Worm (Caenorhabditis elegans): ENCODE measurements around the gene gcy-21.

DNA sequence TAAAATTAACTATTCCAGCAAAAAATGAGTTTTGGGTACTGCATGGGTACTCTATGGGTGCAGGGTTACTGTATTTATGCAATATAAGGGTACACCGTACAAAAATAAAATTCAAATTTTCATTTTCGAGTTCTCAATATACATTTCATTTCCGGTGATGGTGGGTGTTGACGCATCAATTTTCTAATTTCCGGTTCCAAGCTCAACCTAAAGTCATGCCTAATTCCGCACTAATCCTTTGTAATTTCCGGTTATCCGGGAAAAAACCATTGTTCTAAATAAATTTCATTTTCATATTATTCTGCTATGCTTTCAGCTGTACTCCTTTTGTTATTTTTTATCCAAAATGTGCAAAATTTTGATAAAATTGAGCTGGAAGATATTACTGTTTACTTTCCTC, at the start of gene gcy-21:
- TF ChIP-seq T22C8.4 (GFP tag; IDR thresholded peaks at IDR 0.05): no peak
- TF ChIP-seq ref-1 (GFP tag; conservative IDR thresholded peaks at IDR 0.05): no peak

Measured in whole organism, midembryonic.